Fruit fly (Drosophila melanogaster): ENCODE results near the gene CG5793.

DNA sequence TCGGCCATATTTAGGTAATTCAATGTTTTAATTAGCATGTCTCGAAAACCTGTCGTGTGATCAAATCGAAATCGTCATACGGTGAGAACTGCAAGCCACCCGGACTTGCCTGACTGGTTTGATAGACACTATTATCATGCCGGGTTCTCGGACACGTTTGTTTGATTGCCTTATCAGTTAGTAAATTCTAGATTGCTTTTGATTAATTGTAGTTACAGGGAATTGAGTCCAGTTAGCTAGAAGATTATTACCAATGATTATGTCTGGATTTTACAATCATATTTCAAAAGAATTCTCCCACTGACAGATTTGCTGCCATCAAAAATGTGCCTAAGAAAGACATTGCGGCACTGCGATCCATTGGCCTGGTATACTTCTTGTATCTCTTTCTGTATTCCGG is 17.7 kb upstream of the CG5793 start:
- no peak for TF ChIP-seq psq (optimal IDR thresholded peaks at IDR 0.05)
- no peak for TF ChIP-seq CG8478 (optimal IDR thresholded peaks at IDR 0.05)

Data from whole organism.